Fruit fly (Drosophila melanogaster) whole organism, embryonic: ENCODE results near the gene LysD.
A peak's percentile ranks its signal among the peaks of the same experiment; 100 is the strongest.

Experiments used
- ATbp ChIP-seq: fragments of 200-800 bp; sonication (Bioruptor generic); optimal IDR thresholded peaks from 2 replicates; lab custom pipeline; 2017; ENCODE audit warnings: missing biosample characterization, mild to moderate bottlenecking, missing genetic modification characterization, missing genetic modification reagents
- Asciz ChIP-seq: fragments of 200-800 bp; sonication (Bioruptor generic); optimal IDR thresholded peaks from 2 replicates; lab custom pipeline; 2017; ENCODE audit warnings: missing biosample characterization, mild to moderate bottlenecking, missing genetic modification characterization, missing genetic modification reagents
- CG10462 ChIP-seq: fragments of 200-800 bp; sonication (Bioruptor generic); optimal IDR thresholded peaks from 2 replicates; lab custom pipeline; 2016; ENCODE audit warnings: missing biosample characterization, missing genetic modification characterization
- CG10959 ChIP-seq: fragments of 200-800 bp; sonication (Bioruptor generic); IDR thresholded peaks from 2 replicates; pipeline ENCODE4 v1.3.6; 2022; ENCODE audit warnings: missing biosample characterization, missing genetic modification characterization
- CG12071 ChIP-seq: fragments of 200-800 bp; sonication (Bioruptor generic); optimal IDR thresholded peaks from 3 replicates; lab custom pipeline; 2018; ENCODE audit warnings: missing biosample characterization, mild to moderate bottlenecking, missing genetic modification characterization
- CG14710 ChIP-seq: fragments of 200-800 bp; sonication (Bioruptor generic); optimal IDR thresholded peaks from 3 replicates; lab custom pipeline; 2019; ENCODE audit warnings: missing biosample characterization, mild to moderate bottlenecking, missing genetic modification characterization, moderate library complexity
- CG14860 ChIP-seq: fragments of 200-800 bp; sonication (Bioruptor generic); IDR thresholded peaks from 3 replicates; pipeline ENCODE4 v1.3.6; 2022; ENCODE audit warnings: missing biosample characterization, missing genetic modification characterization; ENCODE audit not compliant: partially characterized antibody
- CG15479 ChIP-seq: fragments of 200-800 bp; sonication (Bioruptor generic); optimal IDR thresholded peaks from 3 replicates; lab custom pipeline; 2019; ENCODE audit warnings: missing biosample characterization, mild to moderate bottlenecking, missing genetic modification characterization, moderate library complexity
- CG1603 ChIP-seq: fragments of 200-800 bp; sonication (Bioruptor generic); optimal IDR thresholded peaks from 2 replicates; lab custom pipeline; 2019; ENCODE audit warnings: missing biosample characterization, mild to moderate bottlenecking, missing genetic modification characterization, moderate library complexity
- CG16863 ChIP-seq: fragments of 200-800 bp; sonication (Bioruptor generic); optimal IDR thresholded peaks from 3 replicates; lab custom pipeline; 2016; ENCODE audit warnings: missing biosample characterization, missing genetic modification characterization
- CG17568 ChIP-seq: fragments of 200-800 bp; sonication (Bioruptor generic); optimal IDR thresholded peaks from 2 replicates; lab custom pipeline; 2018; ENCODE audit warnings: missing biosample characterization, mild to moderate bottlenecking, missing genetic modification characterization, moderate library complexity
- CG2678 ChIP-seq: fragments of 200-800 bp; sonication (Bioruptor generic); optimal IDR thresholded peaks from 3 replicates; lab custom pipeline; 2019; ENCODE audit warnings: missing biosample characterization, mild to moderate bottlenecking, missing genetic modification characterization, moderate library complexity
- CG2889 ChIP-seq: fragments of 200-800 bp; sonication (Bioruptor generic); IDR thresholded peaks from 3 replicates; pipeline ENCODE4 v1.3.6; 2022; ENCODE audit warnings: missing biosample characterization, missing genetic modification characterization
- CG32532 ChIP-seq: fragments of 200-800 bp; sonication (Bioruptor generic); IDR thresholded peaks from 2 replicates; pipeline ENCODE4 v1.3.6; 2022; ENCODE audit warnings: missing biosample characterization, missing genetic modification characterization
- CG33557 ChIP-seq: fragments of 200-800 bp; sonication (Bioruptor generic); optimal IDR thresholded peaks from 2 replicates; lab custom pipeline; 2019; ENCODE audit warnings: missing biosample characterization, mild to moderate bottlenecking, missing genetic modification characterization, moderate library complexity
- CG42726 ChIP-seq: fragments of 200-800 bp; sonication (Bioruptor generic); IDR thresholded peaks from 2 replicates; pipeline ENCODE4 v1.3.6; 2022; ENCODE audit warnings: missing biosample characterization, missing genetic modification characterization; ENCODE audit not compliant: partially characterized antibody
- CG5180 ChIP-seq: fragments of 200-800 bp; sonication (Bioruptor generic); optimal IDR thresholded peaks from 3 replicates; lab custom pipeline; 2017; ENCODE audit warnings: missing biosample characterization, missing genetic modification characterization, mild to moderate bottlenecking, moderate library complexity, missing genetic modification reagents
- CG6683 ChIP-seq: fragments of 200-800 bp; sonication (Bioruptor generic); optimal IDR thresholded peaks from 2 replicates; lab custom pipeline; 2017; ENCODE audit warnings: missing biosample characterization, mild to moderate bottlenecking, missing genetic modification characterization, missing genetic modification reagents
- CG6813 ChIP-seq: fragments of 200-800 bp; sonication (Bioruptor generic); optimal IDR thresholded peaks from 2 replicates; lab custom pipeline; 2017; ENCODE audit warnings: missing biosample characterization, missing genetic modification characterization, mild to moderate bottlenecking, moderate library complexity, missing genetic modification reagents
- CG7271 ChIP-seq: fragments of 200-800 bp; sonication (Bioruptor generic); optimal IDR thresholded peaks from 2 replicates; lab custom pipeline; 2018; ENCODE audit warnings: missing biosample characterization, mild to moderate bottlenecking, missing genetic modification characterization, moderate library complexity
- CG7357 ChIP-seq: fragments of 200-800 bp; sonication (Bioruptor generic); IDR thresholded peaks from 3 replicates; pipeline ENCODE4 v1.3.6; 2022; ENCODE audit warnings: missing biosample characterization, missing genetic modification characterization
- CG7745 ChIP-seq: fragments of 200-800 bp; sonication (Bioruptor generic); optimal IDR thresholded peaks from 2 replicates; lab custom pipeline; 2018; ENCODE audit warnings: missing biosample characterization, mild to moderate bottlenecking, missing genetic modification characterization, moderate library complexity
- Deaf1 ChIP-seq: fragments of 200-800 bp; optimal IDR thresholded peaks from 3 replicates; lab custom pipeline; 2019; ENCODE audit warnings: missing biosample characterization, mild to moderate bottlenecking, missing genetic modification characterization, moderate library complexity
- ERR ChIP-seq: fragments of 200-800 bp; sonication (Bioruptor generic); optimal IDR thresholded peaks from 2 replicates; lab custom pipeline; 2016; ENCODE audit warnings: missing biosample characterization, missing genetic modification characterization
- Ets65A ChIP-seq: fragments of 200-800 bp; sonication (Bioruptor generic); peaks from one replicate; lab custom pipeline; 2016; ENCODE audit warnings: missing biosample characterization, missing genetic modification characterization
- Gug ChIP-seq: fragments of 200-800 bp; sonication (Bioruptor generic); IDR thresholded peaks from 4 replicates; pipeline ENCODE4 v1.3.6; 2022; ENCODE audit warnings: missing biosample characterization, missing genetic modification characterization
- Med ChIP-seq: fragments of 200-800 bp; sonication (Bioruptor generic); peaks from one replicate; lab custom pipeline; 2016; ENCODE audit warnings: missing biosample characterization, missing genetic modification characterization, mild to moderate bottlenecking, inconsistent platforms, moderate library complexity
- NC2α ChIP-seq: fragments of 200-800 bp; sonication (Bioruptor generic); optimal IDR thresholded peaks from 2 replicates; lab custom pipeline; 2016; ENCODE audit warnings: missing biosample characterization, missing genetic modification characterization
- Sox102F ChIP-seq: fragments of 200-800 bp; sonication (Bioruptor generic); optimal IDR thresholded peaks from 2 replicates; lab custom pipeline; 2018; ENCODE audit warnings: missing biosample characterization, mild to moderate bottlenecking, missing genetic modification characterization, moderate library complexity
- TFAM ChIP-seq: fragments of 200-800 bp; sonication (Bioruptor generic); optimal IDR thresholded peaks from 2 replicates; lab custom pipeline; 2017; ENCODE audit warnings: missing biosample characterization, missing genetic modification characterization, inconsistent platforms
- Xrp1 ChIP-seq: fragments of 200-800 bp; sonication (Bioruptor generic); IDR thresholded peaks from 2 replicates; pipeline ENCODE4 v1.3.6; 2022; ENCODE audit warnings: missing biosample characterization, missing genetic modification characterization
- abd-A ChIP-seq: fragments of 200-800 bp; sonication (Bioruptor generic); optimal IDR thresholded peaks from 3 replicates; lab custom pipeline; 2019; ENCODE audit warnings: missing biosample characterization, mild to moderate bottlenecking, missing genetic modification characterization, moderate library complexity
- al ChIP-seq: fragments of 200-800 bp; sonication (Bioruptor generic); IDR thresholded peaks from 2 replicates; pipeline ENCODE4 v1.3.6; 2022; ENCODE audit warnings: missing biosample characterization, missing genetic modification characterization
- ewg ChIP-seq: fragments of 200-800 bp; sonication (Bioruptor generic); optimal IDR thresholded peaks from 3 replicates; lab custom pipeline; 2017; ENCODE audit warnings: mild to moderate bottlenecking, missing biosample characterization, missing genetic modification reagents, missing genetic modification characterization
- exex ChIP-seq: fragments of 200-800 bp; sonication (Bioruptor generic); optimal IDR thresholded peaks from 4 replicates; lab custom pipeline; 2018; ENCODE audit warnings: missing biosample characterization, mild to moderate bottlenecking, missing genetic modification characterization, moderate library complexity
- gcm ChIP-seq: fragments of 200-800 bp; sonication (Bioruptor generic); optimal IDR thresholded peaks from 2 replicates; lab custom pipeline; 2019; ENCODE audit warnings: missing biosample characterization, mild to moderate bottlenecking, missing genetic modification characterization, moderate library complexity
- grn ChIP-seq: fragments of 200-800 bp; sonication (Bioruptor generic); optimal IDR thresholded peaks from 3 replicates; lab custom pipeline; 2017; ENCODE audit warnings: missing biosample characterization, missing genetic modification characterization
- hkb ChIP-seq, 2 experiments: fragments of 200-800 bp in 1 of 2; fragments of >200 bp in 1 of 2; sonication (Bioruptor generic) in 1 of 2; IDR thresholded peaks in 1 of 2; optimal IDR thresholded peaks in 1 of 2; 2 replicates each; pipeline versions ENCODE4 v1.3.6 to Lab custom; 2017 to 2022; ENCODE audit warnings: missing biosample characterization in 1 of 2, missing genetic modification characterization in 1 of 2
- oc ChIP-seq: fragments of 200-800 bp; sonication (Bioruptor generic); optimal IDR thresholded peaks from 2 replicates; lab custom pipeline; 2018; ENCODE audit warnings: missing biosample characterization, mild to moderate bottlenecking, missing genetic modification characterization, moderate library complexity
- pan ChIP-seq, 4 experiments: fragments of >200 bp in 3 of 4; fragments of 200-800 bp in 1 of 4; sonication (Bioruptor generic) in 1 of 4; optimal IDR thresholded peaks in 3 of 4; IDR thresholded peaks in 1 of 4; 2 replicates each; pipeline versions ENCODE4 v1.3.6 to Lab custom; 2017 to 2022; ENCODE audit warnings: missing biosample characterization in 2 of 4, missing genetic modification characterization in 2 of 4, mixed read lengths in 1 of 4
- row ChIP-seq: fragments of 200-800 bp; sonication (Bioruptor generic); IDR thresholded peaks from 3 replicates; pipeline ENCODE4 v1.3.6; 2022; ENCODE audit warnings: missing biosample characterization, missing genetic modification characterization
- sd ChIP-seq: fragments of 200-800 bp; sonication (Bioruptor generic); optimal IDR thresholded peaks from 3 replicates; lab custom pipeline; 2018; ENCODE audit warnings: missing biosample characterization, mild to moderate bottlenecking, missing genetic modification characterization, moderate library complexity
- sens ChIP-seq: fragments of 200-800 bp; sonication (Bioruptor generic); peaks from one replicate; lab custom pipeline; 2016; ENCODE audit warnings: missing biosample characterization, missing genetic modification characterization
- stwl ChIP-seq: fragments of 200-800 bp; sonication (Bioruptor generic); optimal IDR thresholded peaks from 3 replicates; lab custom pipeline; 2018; ENCODE audit warnings: missing biosample characterization, mild to moderate bottlenecking, missing genetic modification characterization, moderate library complexity
- trem ChIP-seq: fragments of 200-800 bp; optimal IDR thresholded peaks from 3 replicates; lab custom pipeline; 2019; ENCODE audit warnings: missing biosample characterization, mild to moderate bottlenecking, missing genetic modification characterization, moderate library complexity
- twi ChIP-seq: fragments of 200-800 bp; optimal IDR thresholded peaks from 2 replicates; lab custom pipeline; 2019; ENCODE audit warnings: missing biosample characterization, mild to moderate bottlenecking, missing genetic modification characterization, moderate library complexity
- unpg ChIP-seq: fragments of 200-800 bp; sonication (Bioruptor generic); optimal IDR thresholded peaks from 3 replicates; lab custom pipeline; 2018; ENCODE audit warnings: missing biosample characterization, mild to moderate bottlenecking, missing genetic modification characterization, moderate library complexity
- yki ChIP-seq: fragments of >200 bp; optimal IDR thresholded peaks from 3 replicates; lab custom pipeline; 2018

Gene LysD

dm6 chr3L:1169617-1170016 is 41.4 kb downstream of the LysD start (continued):
- TF ChIP-seq Asciz (GFP tag; lab: Kevin White, UChicago) (peak; percentile 50), grn (GFP tag; lab: Kevin White, UChicago) (peak; percentile 65)

- TF ChIP-seq CG10462 (no peak), al (GFP tag; lab: Robert Waterston, UW) (no peak), CG2889 (GFP tag; lab: Robert Waterston, UW) (no peak), ERR (GFP tag; lab: Kevin White, UChicago) (no peak), ATbp (GFP tag; lab: Kevin White, UChicago) (peak; percentile 21), abd-A (no peak), CG6813 (GFP tag; lab: Kevin White, UChicago) (peak; percentile 4), stwl (tag; lab: Kevin White, UChicago) (no peak), hkb (optimal IDR thresholded peaks at IDR 0.05; lab: Kevin White, UChicago) (no peak), hkb (GFP tag; IDR thresholded peaks at IDR 0.05; lab: Robert Waterston, UW) (no peak), CG7271 (tag; lab: Kevin White, UChicago) (no peak), grn (GFP tag; lab: Kevin White, UChicago) (peak; percentile 18), pan (optimal IDR thresholded peaks at IDR 0.05; lab: Kevin White, UChicago) (no peak), pan (GFP tag; optimal IDR thresholded peaks at IDR 0.05 in 1 of 2, IDR thresholded peaks at IDR 0.05 in 1 of 2) (no peak), CG14710 (tag; lab: Kevin White, UChicago) (no peak), CG16863 (no peak), CG2678 (tag; lab: Kevin White, UChicago) (peak; percentile 20), Gug (GFP tag; lab: Robert Waterston, UW) (no peak), CG1603 (tag; lab: Kevin White, UChicago) (no peak), CG10959 (GFP tag; lab: Robert Waterston, UW) (no peak), CG12071 (no peak), CG14860 (GFP tag; lab: Robert Waterston, UW) (no peak), ewg (no peak), CG6683 (GFP tag; lab: Kevin White, UChicago) (no peak), Med (GFP tag; lab: Kevin White, UChicago) (peak; percentile 32), sd (no peak), Xrp1 (GFP tag; lab: Robert Waterston, UW) (no peak), CG7357 (GFP tag; lab: Robert Waterston, UW) (no peak), unpg (GFP tag; lab: Kevin White, UChicago) (no peak), CG32532 (GFP tag; lab: Robert Waterston, UW) (no peak), TFAM (GFP tag; lab: Kevin White, UChicago) (no peak), CG33557 (GFP tag; lab: Kevin White, UChicago) (peak; percentile 17), sens (GFP tag; lab: Kevin White, UChicago) (peak; percentile 66), Ets65A (GFP tag; lab: Kevin White, UChicago) (no peak), row (GFP tag; lab: Robert Waterston, UW) (no peak), Sox102F (GFP tag; lab: Kevin White, UChicago) (peak; percentile 6), twi (tag; lab: Kevin White, UChicago) (peak; percentile 27), trem (tag; lab: Kevin White, UChicago) (no peak), oc (tag; lab: Kevin White, UChicago) (no peak), yki (lab: Kevin White, UChicago) (no peak), CG5180 (no peak), exex (tag; lab: Kevin White, UChicago) (no peak), CG15479 (GFP tag; lab: Kevin White, UChicago) (peak; percentile 13), gcm (GFP tag; lab: Kevin White, UChicago) (peak; percentile 4), CG7745 (tag; lab: Kevin White, UChicago) (no peak), Deaf1 (no peak), NC2α (GFP tag; lab: Kevin White, UChicago) (no peak), CG17568 (GFP tag; lab: Kevin White, UChicago) (peak; percentile 17), CG42726 (GFP tag; lab: Robert Waterston, UW) (no peak)
Measured at dm6 chr3L:1168445-1168844, 42.6 kb downstream of the LysD start.
